Worm (Caenorhabditis elegans) whole organism, L4 larva: Measurements from ENCODE around the gene clec-230.

ENCODE experiments used
- R02D3.7 ChIP-seq: fragments of 150-350 bp; sonication (generic microtip); optimal IDR thresholded peaks from 3 replicates; lab custom pipeline; 2014; ENCODE audit warnings: missing biosample characterization, missing genetic modification characterization
- T20F7.1 ChIP-seq: fragments of 200-800 bp; sonication (Bioruptor generic); optimal IDR thresholded peaks from 2 replicates; lab custom pipeline; 2018; ENCODE audit warnings: mild to moderate bottlenecking, missing genetic modification characterization, missing compliant biosample characterization
- ceh-82 ChIP-seq: sonication (generic microtip); optimal IDR thresholded peaks from 2 replicates; lab custom pipeline; 2017; ENCODE audit warnings: missing biosample characterization, missing genetic modification characterization
- fkh-10 ChIP-seq: fragments of 150-350 bp; optimal IDR thresholded peaks from 2 replicates; lab custom pipeline; 2014; ENCODE audit warnings: missing biosample characterization, missing genetic modification reagents, missing genetic modification characterization
- fos-1 ChIP-seq: fragments of 150-350 bp; optimal IDR thresholded peaks from 2 replicates; lab custom pipeline; 2014; ENCODE audit warnings: missing biosample characterization, missing genetic modification characterization
- lin-39 ChIP-seq: fragments of 150-350 bp; optimal IDR thresholded peaks from 2 replicates; lab custom pipeline; 2014; ENCODE audit warnings: missing biosample characterization, missing genetic modification reagents, missing genetic modification characterization
- nhr-11 ChIP-seq: fragments of 150-350 bp; optimal IDR thresholded peaks from 2 replicates; lab custom pipeline; 2014; ENCODE audit warnings: missing biosample characterization, missing genetic modification characterization
- unc-62 ChIP-seq, 3 experiments: fragments of 150-350 bp in 1 of 3; sonication (generic microtip); optimal IDR thresholded peaks in 2 of 3; peaks in 1 of 3; 1 replicate in 1 of 3; 2 replicates in 2 of 3; lab custom pipeline; 2014 to 2017; ENCODE audit warnings: missing biosample characterization in 3 of 3, missing genetic modification characterization in 3 of 3, missing genetic modification reagents in 3 of 3, missing genotype in 1 of 3

- TF ChIP-seq T20F7.1 (GFP tag; lab: Kevin White, UChicago) = no peak
- no peak for TF ChIP-seq lin-39
- no peak for TF ChIP-seq unc-62 (GFP tag; optimal IDR thresholded peaks at IDR 0.05 in 1 of 2; lab: Kevin White, UChicago)
- TF ChIP-seq unc-62 (tag; optimal IDR thresholded peaks at IDR 0.05; lab: Kevin White, UChicago) = no peak
- no peak for TF ChIP-seq fkh-10 (GFP tag; lab: Kevin White, UChicago)
- no peak for TF ChIP-seq ceh-82 (tag; lab: Kevin White, UChicago)
- TF ChIP-seq fos-1 (tag; lab: Kevin White, UChicago) = no peak
- no peak for TF ChIP-seq nhr-11 (tag; lab: Kevin White, UChicago)
- TF ChIP-seq R02D3.7 = no peak
These were observed 31.9 kb upstream of the clec-230 start, which contains the start of gene dhs-23 for ce11 chrV:15380857-15381256.
